Worm (Caenorhabditis elegans) whole organism, L1 larva: Measurements from ENCODE around the gene peb-1.

ENCODE experiments used
- C16A3.4 ChIP-seq: fragments of 150-350 bp; optimal IDR thresholded peaks from 2 replicates; lab custom pipeline; 2014; ENCODE audit warnings: missing biosample characterization, missing genetic modification characterization
- ceh-63 ChIP-seq: fragments of 200-800 bp; sonication (Bioruptor generic); optimal IDR thresholded peaks from 2 replicates; lab custom pipeline; 2018; ENCODE audit warnings: mild to moderate bottlenecking, missing genetic modification characterization, missing compliant biosample characterization
- ceh-82 ChIP-seq, 3 experiments: fragments of 150-350 bp in 1 of 3; sonication (generic microtip) in 2 of 3; optimal IDR thresholded peaks; 2 replicates each; lab custom pipeline; 2014 to 2017; ENCODE audit warnings: missing biosample characterization in 3 of 3, missing genetic modification characterization in 3 of 3
- efl-1 ChIP-seq, 4 experiments: fragments of 150-350 bp; optimal IDR thresholded peaks in 3 of 4; peaks in 1 of 4; 1 replicate in 1 of 4; 2 replicates in 3 of 4; lab custom pipeline; 2014; ENCODE audit warnings: missing biosample characterization in 2 of 4, missing genetic modification characterization in 2 of 4, missing genetic modification reagents in 2 of 4
- efl-3 ChIP-seq: fragments of 200-800 bp; sonication (Bioruptor generic); optimal IDR thresholded peaks from 2 replicates; lab custom pipeline; 2018; ENCODE audit warnings: mild to moderate bottlenecking, missing genetic modification characterization, missing compliant biosample characterization
- egl-13 ChIP-seq: sonication (generic microtip); optimal IDR thresholded peaks from 2 replicates; lab custom pipeline; 2016; ENCODE audit warnings: missing genotype, missing genetic modification reagents, missing genetic modification characterization, missing compliant biosample characterization
- elt-2 ChIP-seq: sonication (generic microtip); optimal IDR thresholded peaks from 2 replicates; lab custom pipeline; 2016; ENCODE audit warnings: missing genetic modification characterization, mild to moderate bottlenecking, inconsistent platforms, missing compliant biosample characterization, missing genetic modification reagents
- fkh-10 ChIP-seq: sonication (generic microtip); optimal IDR thresholded peaks from 2 replicates; lab custom pipeline; 2017; ENCODE audit warnings: missing biosample characterization, missing genetic modification reagents, missing genetic modification characterization
- fkh-4 ChIP-seq: sonication (generic microtip); optimal IDR thresholded peaks from 2 replicates; lab custom pipeline; 2016; ENCODE audit warnings: missing compliant biosample characterization, missing genetic modification characterization, borderline replicate concordance
- fkh-8 ChIP-seq: sonication (generic microtip); optimal IDR thresholded peaks from 2 replicates; lab custom pipeline; 2016; ENCODE audit warnings: mild to moderate bottlenecking, missing genetic modification characterization, missing compliant biosample characterization
- irx-1 ChIP-seq: sonication (generic microtip); optimal IDR thresholded peaks from 2 replicates; lab custom pipeline; 2016; ENCODE audit warnings: missing genetic modification characterization, missing compliant biosample characterization
- isw-1 ChIP-seq: fragments of 200-800 bp; sonication (Bioruptor generic); IDR thresholded peaks from 2 replicates; pipeline ENCODE4 v1.3.6; 2022; ENCODE audit warnings: missing genetic modification characterization, missing compliant biosample characterization
- lin-14 ChIP-seq: fragments of 200-800 bp; sonication (Bioruptor generic); optimal IDR thresholded peaks from 2 replicates; lab custom pipeline; 2018; ENCODE audit warnings: mild to moderate bottlenecking, missing genetic modification characterization, moderate library complexity, missing compliant biosample characterization
- lsy-2 ChIP-seq, 2 experiments: fragments of 150-350 bp; optimal IDR thresholded peaks; 2 replicates each; lab custom pipeline; 2014; ENCODE audit warnings: missing biosample characterization in 2 of 2, missing genetic modification characterization in 2 of 2
- mef-2 ChIP-seq: fragments of 150-350 bp; optimal IDR thresholded peaks from 2 replicates; lab custom pipeline; 2014; ENCODE audit warnings: missing biosample characterization, missing genetic modification characterization
- nhr-237 ChIP-seq: fragments of 150-350 bp; optimal IDR thresholded peaks from 2 replicates; lab custom pipeline; 2014; ENCODE audit warnings: missing biosample characterization, missing genetic modification characterization
- nhr-84 ChIP-seq: sonication (generic microtip); optimal IDR thresholded peaks from 2 replicates; lab custom pipeline; 2017; ENCODE audit warnings: missing biosample characterization, missing genetic modification characterization
- pax-3 ChIP-seq: fragments of 200-800 bp; sonication (Bioruptor generic); optimal IDR thresholded peaks from 2 replicates; lab custom pipeline; 2018; ENCODE audit warnings: mild to moderate bottlenecking, missing genetic modification characterization, moderate library complexity, missing compliant biosample characterization
- tlp-1 ChIP-seq: fragments of 150-350 bp; optimal IDR thresholded peaks from 2 replicates; lab custom pipeline; 2014; ENCODE audit warnings: missing biosample characterization, missing genetic modification characterization
- unc-130 ChIP-seq: fragments of 150-350 bp; optimal IDR thresholded peaks from 2 replicates; lab custom pipeline; 2017; ENCODE audit warnings: missing biosample characterization, missing genetic modification characterization, inconsistent platforms
- unc-86 ChIP-seq: sonication (generic microtip); optimal IDR thresholded peaks from 2 replicates; lab custom pipeline; 2016; ENCODE audit warnings: missing genetic modification characterization, missing compliant biosample characterization
- xbp-1 ChIP-seq: sonication (generic microtip); optimal IDR thresholded peaks from 2 replicates; lab custom pipeline; 2016; ENCODE audit warnings: missing genetic modification characterization, missing compliant biosample characterization
- ztf-4 ChIP-seq: fragments of 150-350 bp; optimal IDR thresholded peaks from 2 replicates; lab custom pipeline; 2014; ENCODE audit warnings: missing biosample characterization, missing genetic modification characterization

The peb-1 gene

ce11 chrX:2262420-2262819 is 51.6 kb downstream of the peb-1 start:
- TF ChIP-seq ceh-82 (tag; optimal IDR thresholded peaks at IDR 0.05; lab: Kevin White, UChicago), result no peak
- no peak for TF ChIP-seq unc-130 (tag; lab: Kevin White, UChicago)
- no peak for TF ChIP-seq nhr-84 (tag; lab: Kevin White, UChicago)
- TF ChIP-seq elt-2, result peak; percentile 47
- no peak for TF ChIP-seq ceh-63 (GFP tag; lab: Kevin White, UChicago)
- TF ChIP-seq, all 84 proteins: peak for 1

- TF ChIP-seq xbp-1 (tag; lab: Kevin White, UChicago), result no peak
- peak; percentile 39 for TF ChIP-seq fkh-8
- TF ChIP-seq lsy-2 (tag; optimal IDR thresholded peaks at IDR 0.05; lab: Kevin White, UChicago), result no peak
- no peak for TF ChIP-seq isw-1 (GFP tag; lab: Robert Waterston, UW)
- TF ChIP-seq lin-14 (GFP tag; lab: Kevin White, UChicago), result peak; percentile 68
- TF ChIP-seq tlp-1, result no peak
- no peak for TF ChIP-seq fkh-4 (tag; lab: Kevin White, UChicago)
- no peak for TF ChIP-seq irx-1
- TF ChIP-seq mef-2 (tag; lab: Kevin White, UChicago), result no peak
- peak; percentile 77 for TF ChIP-seq fkh-10 (GFP tag; lab: Kevin White, UChicago)
Measured at ce11 chrX:2265069-2265468, 54.2 kb downstream of the peb-1 start.

- TF ChIP-seq egl-13, result no peak
- TF ChIP-seq irx-1, result no peak
- TF ChIP-seq pax-3 (tag; lab: Kevin White, UChicago), result no peak
- peak; percentile 35 for TF ChIP-seq lin-14 (GFP tag; lab: Kevin White, UChicago)
- TF ChIP-seq nhr-237, result no peak
- no peak for TF ChIP-seq efl-3
- no peak for TF ChIP-seq efl-1 (optimal IDR thresholded peaks at IDR 0.05; lab: Kevin White, UChicago)
- peak in 1 of 2 experiments; percentile 82 for TF ChIP-seq efl-1 (GFP tag; optimal IDR thresholded peaks at IDR 0.05 in 1 of 2; lab: Kevin White, UChicago)
- no peak for TF ChIP-seq ztf-4 (tag; lab: Kevin White, UChicago)
- TF ChIP-seq unc-86 (tag; lab: Kevin White, UChicago), result peak; percentile 64
Measured at ce11 chrX:2266366-2266765, 55.5 kb downstream of the peb-1 start.

ce11 chrX:2266777-2267176 is 55.9 kb downstream of the peb-1 start:
- TF ChIP-seq fkh-10 (GFP tag; lab: Kevin White, UChicago) (peak; percentile 63), fkh-8 (no peak), lin-14 (GFP tag; lab: Kevin White, UChicago) (peak; percentile 18)

- no peak for TF ChIP-seq C16A3.4 (tag; lab: Kevin White, UChicago)
- TF ChIP-seq lin-14 (GFP tag; lab: Kevin White, UChicago), result peak; percentile 25
Measured at ce11 chrX:2267956-2268355, 57.1 kb downstream of the peb-1 start, which contains the start of gene AH9.6. AH9.6 (minus strand) TSS chrX:2268138.
